Worm (Caenorhabditis elegans) whole organism, L3 larva: Measurements from ENCODE around the gene fshr-1.

Experiments
- nhr-12 ChIP-seq: fragments of 150-350 bp; optimal IDR thresholded peaks from 2 replicates; lab custom pipeline; 2014; ENCODE audit warnings: missing biosample characterization, missing genetic modification characterization
- nhr-237 ChIP-seq: fragments of 150-350 bp; optimal IDR thresholded peaks from 2 replicates; lab custom pipeline; 2014; ENCODE audit warnings: missing biosample characterization, missing genetic modification characterization
- pha-4 ChIP-seq: fragments of 150-350 bp; optimal IDR thresholded peaks from 2 replicates; lab custom pipeline; 2014; ENCODE audit warnings: missing biosample characterization, missing genetic modification reagents, missing genetic modification characterization

ce11 chrV:9926240-9926639, 36.6 kb downstream of the fshr-1 start, which contains the start of gene C50H2.13:
- TF ChIP-seq nhr-12 (tag; lab: Kevin White, UChicago) (no peak), pha-4 (tag; lab: Kevin White, UChicago) (no peak), nhr-237 (no peak)
